Fruit fly (Drosophila melanogaster) whole organism, prepupa: ENCODE results near the gene CG6652.
A peak's percentile ranks its signal among the peaks of the same experiment; 100 is the strongest.

ENCODE experiments used
- Blimp-1 ChIP-seq: fragments of 200-800 bp; sonication (Bioruptor generic); optimal IDR thresholded peaks from 3 replicates; lab custom pipeline; 2017; ENCODE audit warnings: missing biosample characterization, missing genetic modification characterization, mild to moderate bottlenecking, moderate library complexity, missing genetic modification reagents
- CG10631 ChIP-seq: fragments of 200-800 bp; sonication (Bioruptor generic); optimal IDR thresholded peaks from 2 replicates; lab custom pipeline; 2016; ENCODE audit warnings: missing biosample characterization, missing genetic modification characterization
- CG10669 ChIP-seq: fragments of 200-800 bp; sonication (Bioruptor generic); optimal IDR thresholded peaks from 3 replicates; lab custom pipeline; 2018; ENCODE audit warnings: missing biosample characterization, mild to moderate bottlenecking, missing genetic modification characterization, moderate library complexity
- CG11902 ChIP-seq: fragments of 200-800 bp; sonication (Bioruptor generic); optimal IDR thresholded peaks from 3 replicates; lab custom pipeline; 2016; ENCODE audit warnings: missing biosample characterization, missing genetic modification characterization
- CG16779 ChIP-seq: fragments of 200-800 bp; sonication (Bioruptor generic); optimal IDR thresholded peaks from 3 replicates; lab custom pipeline; 2017; ENCODE audit warnings: missing biosample characterization, mild to moderate bottlenecking, missing genetic modification characterization
- CG3032 ChIP-seq: fragments of 200-800 bp; optimal IDR thresholded peaks from 2 replicates; lab custom pipeline; 2019; ENCODE audit warnings: missing biosample characterization, mild to moderate bottlenecking, missing genetic modification characterization, moderate library complexity
- CG32006 ChIP-seq: fragments of 200-800 bp; sonication (Bioruptor generic); optimal IDR thresholded peaks from 3 replicates; lab custom pipeline; 2017; ENCODE audit warnings: missing biosample characterization, mild to moderate bottlenecking, missing genetic modification characterization
- CG34406 ChIP-seq: fragments of 200-800 bp; sonication (Bioruptor generic); optimal IDR thresholded peaks from 3 replicates; lab custom pipeline; 2016; ENCODE audit warnings: missing biosample characterization, missing genetic modification characterization
- CG3919 ChIP-seq: fragments of 200-800 bp; sonication (Bioruptor generic); optimal IDR thresholded peaks from 3 replicates; lab custom pipeline; 2016; ENCODE audit warnings: missing biosample characterization, missing genetic modification characterization
- CG4318 ChIP-seq: fragments of 200-800 bp; sonication (Bioruptor generic); optimal IDR thresholded peaks from 3 replicates; lab custom pipeline; 2017; ENCODE audit warnings: missing biosample characterization, mild to moderate bottlenecking, missing genetic modification characterization
- CG6163 ChIP-seq: fragments of 200-800 bp; sonication (Bioruptor generic); IDR thresholded peaks from 3 replicates; pipeline ENCODE4 v1.3.6; 2022; ENCODE audit warnings: missing biosample characterization, missing genetic modification characterization
- CG6808 ChIP-seq: fragments of 200-800 bp; sonication (Bioruptor generic); optimal IDR thresholded peaks from 3 replicates; lab custom pipeline; 2017; ENCODE audit warnings: missing biosample characterization, missing genetic modification characterization, mild to moderate bottlenecking, moderate library complexity, missing genetic modification reagents
- CG6854 ChIP-seq: fragments of 200-800 bp; sonication (Bioruptor generic); optimal IDR thresholded peaks from 2 replicates; lab custom pipeline; 2017; ENCODE audit warnings: missing biosample characterization, mild to moderate bottlenecking, missing genetic modification characterization
- CG7368 ChIP-seq: fragments of 200-800 bp; sonication (Bioruptor generic); optimal IDR thresholded peaks from 3 replicates; lab custom pipeline; 2016; ENCODE audit warnings: missing biosample characterization, missing genetic modification characterization
- CG8632 ChIP-seq: fragments of 200-800 bp; sonication (Bioruptor generic); optimal IDR thresholded peaks from 3 replicates; lab custom pipeline; 2016; ENCODE audit warnings: missing biosample characterization, missing genetic modification characterization
- Eip75B ChIP-seq: fragments of 200-800 bp; sonication (Bioruptor generic); optimal IDR thresholded peaks from 3 replicates; lab custom pipeline; 2016; ENCODE audit warnings: missing biosample characterization, missing genetic modification characterization
- Ets96B ChIP-seq: fragments of 200-800 bp; optimal IDR thresholded peaks from 2 replicates; lab custom pipeline; 2019; ENCODE audit warnings: missing biosample characterization, mild to moderate bottlenecking, missing genetic modification characterization, moderate library complexity
- Gug ChIP-seq: fragments of 200-800 bp; sonication (Bioruptor generic); IDR thresholded peaks from 2 replicates; pipeline ENCODE4 v1.3.6; 2022; ENCODE audit warnings: missing biosample characterization, missing genetic modification characterization
- Hr39 ChIP-seq: fragments of 200-800 bp; sonication (Bioruptor generic); optimal IDR thresholded peaks from 2 replicates; lab custom pipeline; 2016; ENCODE audit warnings: missing biosample characterization, missing genetic modification characterization
- Hr4 ChIP-seq: fragments of 200-800 bp; sonication (Bioruptor generic); optimal IDR thresholded peaks from 3 replicates; lab custom pipeline; 2016; ENCODE audit warnings: missing biosample characterization, missing genetic modification characterization
- Smox ChIP-seq: fragments of 200-800 bp; sonication (Bioruptor generic); optimal IDR thresholded peaks from 3 replicates; lab custom pipeline; 2016; ENCODE audit warnings: missing biosample characterization, missing genetic modification characterization
- Sox14 ChIP-seq: fragments of 200-800 bp; sonication (Bioruptor generic); optimal IDR thresholded peaks from 3 replicates; lab custom pipeline; 2016; ENCODE audit warnings: missing biosample characterization, missing genetic modification characterization
- achi ChIP-seq: fragments of 200-800 bp; sonication (Bioruptor generic); optimal IDR thresholded peaks from 3 replicates; lab custom pipeline; 2016; ENCODE audit warnings: missing biosample characterization, missing genetic modification characterization
- dac ChIP-seq: fragments of 200-800 bp; sonication (Bioruptor generic); optimal IDR thresholded peaks from 2 replicates; lab custom pipeline; 2017; ENCODE audit warnings: missing biosample characterization, mild to moderate bottlenecking, missing genetic modification characterization
- dsx ChIP-seq: fragments of 200-800 bp; optimal IDR thresholded peaks from 3 replicates; lab custom pipeline; 2019; ENCODE audit warnings: missing biosample characterization, mild to moderate bottlenecking, missing genetic modification characterization, moderate library complexity; ENCODE audit not compliant: poor library complexity, severe bottlenecking
- eg ChIP-seq: fragments of 200-800 bp; sonication (Bioruptor generic); IDR thresholded peaks from 3 replicates; pipeline ENCODE4 v1.3.6; 2022; ENCODE audit warnings: missing biosample characterization, missing genetic modification characterization
- esn ChIP-seq: fragments of 200-800 bp; sonication (Bioruptor generic); optimal IDR thresholded peaks from 2 replicates; lab custom pipeline; 2016; ENCODE audit warnings: missing biosample characterization, mild to moderate bottlenecking, missing genetic modification characterization, moderate library complexity
- fkh ChIP-seq: fragments of 200-800 bp; sonication (Bioruptor generic); optimal IDR thresholded peaks from 3 replicates; lab custom pipeline; 2017; ENCODE audit warnings: missing biosample characterization, mild to moderate bottlenecking, missing genetic modification characterization, moderate library complexity
- lz ChIP-seq: fragments of 200-800 bp; sonication (Bioruptor generic); optimal IDR thresholded peaks from 3 replicates; lab custom pipeline; 2016; ENCODE audit warnings: missing biosample characterization, missing genetic modification characterization
- net ChIP-seq: fragments of 200-800 bp; sonication (Bioruptor generic); optimal IDR thresholded peaks from 3 replicates; lab custom pipeline; 2016; ENCODE audit warnings: missing biosample characterization, missing genetic modification characterization
- pdm3 ChIP-seq: fragments of 200-800 bp; sonication (Bioruptor generic); optimal IDR thresholded peaks from 3 replicates; lab custom pipeline; 2016; ENCODE audit warnings: missing biosample characterization, missing genetic modification characterization
- salr ChIP-seq, 2 experiments: fragments of 200-800 bp; sonication (Bioruptor generic); optimal IDR thresholded peaks; 3 replicates each; lab custom pipeline; 2016 to 2018; ENCODE audit warnings: missing biosample characterization in 2 of 2, missing genetic modification characterization in 2 of 2, mild to moderate bottlenecking in 1 of 2
- spab ChIP-seq: fragments of 200-800 bp; sonication (Bioruptor generic); optimal IDR thresholded peaks from 2 replicates; lab custom pipeline; 2017; ENCODE audit warnings: missing biosample characterization, mild to moderate bottlenecking, missing genetic modification characterization, missing genetic modification reagents
- ss ChIP-seq, 2 experiments: fragments of 200-800 bp; sonication (Bioruptor generic); optimal IDR thresholded peaks; 2 replicates in 1 of 2; 3 replicates in 1 of 2; lab custom pipeline; 2017 to 2018; ENCODE audit warnings: mild to moderate bottlenecking in 2 of 2, missing biosample characterization in 2 of 2, missing genetic modification characterization in 2 of 2, moderate library complexity in 1 of 2
- vri ChIP-seq: fragments of 200-800 bp; sonication (Bioruptor generic); optimal IDR thresholded peaks from 3 replicates; lab custom pipeline; 2016; ENCODE audit warnings: missing biosample characterization, mild to moderate bottlenecking, missing genetic modification characterization

Gene CG6652

dm6 chr3L:17050661-17051452 is 28.2 kb upstream of the CG6652 start (continued):
- TF ChIP-seq Hr4 (GFP tag; lab: Kevin White, UChicago): no peak
- TF ChIP-seq CG6854 (GFP tag; lab: Kevin White, UChicago): peak; percentile 32
- TF ChIP-seq pdm3 (GFP tag; lab: Kevin White, UChicago): no peak
- no peak for TF ChIP-seq net (GFP tag; lab: Kevin White, UChicago)
- TF ChIP-seq Sox14 (GFP tag; lab: Kevin White, UChicago): peak; percentile 14
- TF ChIP-seq vri: no peak
- TF ChIP-seq, all 60 proteins: peak for 6

dm6 chr3L:17049912-17050345 is 27.3 kb upstream of the CG6652 start:
- TF ChIP-seq CG3919 (GFP tag; lab: Kevin White, UChicago): no peak
- peak; percentile 67 for TF ChIP-seq vri
- no peak for TF ChIP-seq Eip75B (GFP tag; lab: Kevin White, UChicago)
- no peak for TF ChIP-seq salr (GFP tag; optimal IDR thresholded peaks at IDR 0.05; lab: Kevin White, UChicago)
- TF ChIP-seq CG7368 (GFP tag; lab: Kevin White, UChicago): no peak
- no peak for TF ChIP-seq CG6808 (GFP tag; lab: Kevin White, UChicago)
- no peak for TF ChIP-seq CG6854 (GFP tag; lab: Kevin White, UChicago)
- TF ChIP-seq CG32006 (GFP tag; lab: Kevin White, UChicago): no peak

- TF ChIP-seq CG34406 (no peak), dsx (GFP tag; lab: Kevin White, UChicago) (no peak)
Observed at dm6 chr3L:17049314-17049713, 26.7 kb upstream of the CG6652 start, which contains the start of gene rogdi. rogdi (plus strand) TSS chr3L:17049512.

dm6 chr3L:17047811-17048239 is 25.2 kb upstream of the CG6652 start:
- no peak for TF ChIP-seq Smox (GFP tag; lab: Kevin White, UChicago)
- TF ChIP-seq lz (GFP tag; lab: Kevin White, UChicago): no peak
- no peak for TF ChIP-seq Gug
- TF ChIP-seq net (GFP tag; lab: Kevin White, UChicago): peak; percentile 13
- peak; percentile 5 for TF ChIP-seq Blimp-1
- no peak for TF ChIP-seq pdm3 (GFP tag; lab: Kevin White, UChicago)
- TF ChIP-seq ss (GFP tag; optimal IDR thresholded peaks at IDR 0.05; lab: Kevin White, UChicago): peak in 1 of 2 experiments; percentile 49
- no peak for TF ChIP-seq CG34406
- TF ChIP-seq CG3919 (GFP tag; lab: Kevin White, UChicago): peak; percentile 8
- TF ChIP-seq esn (GFP tag; lab: Kevin White, UChicago): no peak
- no peak for TF ChIP-seq CG32006 (GFP tag; lab: Kevin White, UChicago)
- no peak for TF ChIP-seq achi (GFP tag; lab: Kevin White, UChicago)
- no peak for TF ChIP-seq Ets96B (tag; lab: Kevin White, UChicago)
- TF ChIP-seq CG16779 (tag; lab: Kevin White, UChicago): peak; percentile 4
- no peak for TF ChIP-seq spab (GFP tag; lab: Kevin White, UChicago)
- TF ChIP-seq salr (GFP tag; optimal IDR thresholded peaks at IDR 0.05; lab: Kevin White, UChicago): no peak
- TF ChIP-seq fkh (GFP tag; lab: Kevin White, UChicago): peak; percentile 93
- TF ChIP-seq CG10631 (GFP tag; lab: Kevin White, UChicago): no peak
- no peak for TF ChIP-seq CG7368 (GFP tag; lab: Kevin White, UChicago)
- TF ChIP-seq CG6163 (GFP tag; lab: Robert Waterston, UW): no peak; the same call in 2 of the 3 replicates
- TF ChIP-seq eg (GFP tag; lab: Robert Waterston, UW): no peak
- TF ChIP-seq CG11902 (GFP tag; lab: Kevin White, UChicago): no peak
- TF ChIP-seq CG3032 (tag; lab: Kevin White, UChicago): no peak
- no peak for TF ChIP-seq CG10669 (GFP tag; lab: Kevin White, UChicago)
- TF ChIP-seq Hr39 (GFP tag; lab: Kevin White, UChicago): no peak
- TF ChIP-seq CG8632 (GFP tag; lab: Kevin White, UChicago): peak; percentile 3
- no peak for TF ChIP-seq dac (GFP tag; lab: Kevin White, UChicago)
- TF ChIP-seq CG4318 (GFP tag; lab: Kevin White, UChicago): no peak
